Worm (Caenorhabditis elegans) whole organism, late embryonic: ENCODE results near the gene R13A5.7.

Experiments used
- eyg-1 ChIP-seq: sonication (generic microtip); optimal IDR thresholded peaks from 2 replicates; lab custom pipeline; 2016; ENCODE audit warnings: missing genotype, missing genetic modification characterization, missing compliant biosample characterization
- pqm-1 ChIP-seq: sonication (generic microtip); optimal IDR thresholded peaks from 2 replicates; lab custom pipeline; 2016; ENCODE audit warnings: missing genetic modification characterization, missing compliant biosample characterization
- ztf-16 ChIP-seq: sonication (generic microtip); optimal IDR thresholded peaks from 2 replicates; lab custom pipeline; 2017; ENCODE audit warnings: missing genetic modification characterization, missing compliant biosample characterization

DNA sequence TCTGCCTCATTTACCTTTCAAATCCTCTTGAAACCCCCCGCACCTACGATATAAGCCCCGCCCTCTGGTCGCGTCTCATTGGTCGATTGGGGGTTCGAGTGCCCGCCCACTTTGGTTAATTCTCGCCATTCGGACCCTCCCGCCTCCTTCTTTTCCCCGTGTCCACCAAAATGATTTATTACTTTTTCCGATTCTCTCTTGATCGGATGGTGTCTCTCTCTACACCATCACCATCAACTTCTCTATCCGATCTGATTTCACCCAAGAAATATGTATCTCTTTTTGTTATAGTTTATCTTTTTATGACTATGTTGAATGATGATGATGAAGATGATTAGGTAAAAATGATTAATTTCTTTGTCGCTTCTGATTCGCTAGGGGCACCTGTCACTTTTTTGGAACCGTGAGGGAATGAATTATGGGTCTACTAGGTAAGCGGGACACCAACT lies 15.2 kb downstream of the R13A5.7 start:
- TF ChIP-seq pqm-1 (no peak), eyg-1 (tag; lab: Kevin White, UChicago) (no peak), ztf-16 (no peak)
